Fruit fly (Drosophila melanogaster) whole organism, embryonic: ENCODE results near the gene NK7.1.

ENCODE experiments used
- Antp ChIP-seq: fragments of 200-800 bp; sonication (Bioruptor generic); optimal IDR thresholded peaks from 3 replicates; lab custom pipeline; 2016; ENCODE audit warnings: missing biosample characterization, missing genetic modification characterization
- Awh ChIP-seq: fragments of 200-800 bp; sonication (Bioruptor generic); IDR thresholded peaks from 2 replicates; pipeline ENCODE4, ENCODE4 v1.3.6; 2022; ENCODE audit warnings: missing biosample characterization, missing genetic modification characterization
- Bgb ChIP-seq: fragments of 200-800 bp; sonication (Bioruptor generic); IDR thresholded peaks from 2 replicates; pipeline ENCODE4 v1.3.6; 2022; ENCODE audit warnings: missing biosample characterization, missing genetic modification characterization; ENCODE audit not compliant: partially characterized antibody
- BtbVII ChIP-seq: fragments of 200-800 bp; sonication (Bioruptor generic); optimal IDR thresholded peaks from 3 replicates; lab custom pipeline; 2017; ENCODE audit warnings: missing biosample characterization, mild to moderate bottlenecking, missing genetic modification characterization
- CG10431 ChIP-seq: fragments of 200-800 bp; sonication (Bioruptor generic); optimal IDR thresholded peaks from 3 replicates; lab custom pipeline; 2018; ENCODE audit warnings: missing biosample characterization, mild to moderate bottlenecking, missing genetic modification characterization
- CG11456 ChIP-seq: fragments of 200-800 bp; sonication (Bioruptor generic); IDR thresholded peaks from 3 replicates; pipeline ENCODE4 v1.3.6; 2022; ENCODE audit warnings: missing biosample characterization, missing genetic modification characterization
- CG11560 ChIP-seq: fragments of 200-800 bp; sonication (Bioruptor generic); IDR thresholded peaks from 3 replicates; pipeline ENCODE4 v1.3.6; 2022; ENCODE audit warnings: missing biosample characterization, missing genetic modification characterization
- CG12155 ChIP-seq: fragments of 200-800 bp; sonication (Bioruptor generic); optimal IDR thresholded peaks from 3 replicates; lab custom pipeline; 2016; ENCODE audit warnings: missing biosample characterization, missing genetic modification characterization
- CG13424 ChIP-seq: fragments of 200-800 bp; sonication (Bioruptor generic); optimal IDR thresholded peaks from 2 replicates; lab custom pipeline; 2019; ENCODE audit warnings: missing biosample characterization, mild to moderate bottlenecking, missing genetic modification characterization, moderate library complexity
- CG14667 ChIP-seq: fragments of 200-800 bp; sonication (Bioruptor generic); IDR thresholded peaks from 2 replicates; pipeline ENCODE4 v1.3.6; 2022; ENCODE audit warnings: missing biosample characterization, missing genetic modification characterization
- CG15269 ChIP-seq: fragments of 200-800 bp; sonication (Bioruptor generic); optimal IDR thresholded peaks from 2 replicates; lab custom pipeline; 2018; ENCODE audit warnings: missing biosample characterization, mild to moderate bottlenecking, missing genetic modification characterization, moderate library complexity
- CG1603 ChIP-seq: fragments of 200-800 bp; sonication (Bioruptor generic); optimal IDR thresholded peaks from 2 replicates; lab custom pipeline; 2019; ENCODE audit warnings: missing biosample characterization, mild to moderate bottlenecking, missing genetic modification characterization, moderate library complexity
- CG17359 ChIP-seq: fragments of 200-800 bp; sonication (Bioruptor generic); optimal IDR thresholded peaks from 3 replicates; lab custom pipeline; 2018; ENCODE audit warnings: missing biosample characterization, mild to moderate bottlenecking, missing genetic modification characterization, moderate library complexity
- CG17912 ChIP-seq: fragments of 200-800 bp; sonication (Bioruptor generic); optimal IDR thresholded peaks from 2 replicates; lab custom pipeline; 2018; ENCODE audit warnings: missing biosample characterization, mild to moderate bottlenecking, missing genetic modification characterization
- CG2120 ChIP-seq: fragments of 200-800 bp; sonication (Bioruptor generic); optimal IDR thresholded peaks from 3 replicates; lab custom pipeline; 2016; ENCODE audit warnings: missing biosample characterization, missing genetic modification characterization
- CG31388 ChIP-seq: fragments of 200-800 bp; sonication (Bioruptor generic); optimal IDR thresholded peaks from 2 replicates; lab custom pipeline; 2016; ENCODE audit warnings: missing biosample characterization, missing genetic modification characterization
- CG3847 ChIP-seq: fragments of 200-800 bp; sonication (Bioruptor generic); IDR thresholded peaks from 2 replicates; pipeline ENCODE4 v1.3.6; 2022; ENCODE audit warnings: missing biosample characterization, missing genetic modification characterization
- CG6654 ChIP-seq: fragments of 200-800 bp; sonication (Bioruptor generic); optimal IDR thresholded peaks from 2 replicates; lab custom pipeline; 2017; ENCODE audit warnings: missing biosample characterization, mild to moderate bottlenecking, missing genetic modification characterization
- CG7963 ChIP-seq: fragments of 200-800 bp; sonication (Bioruptor generic); IDR thresholded peaks from 3 replicates; pipeline ENCODE4 v1.3.6; 2022; ENCODE audit warnings: missing biosample characterization, missing genetic modification characterization; ENCODE audit not compliant: partially characterized antibody
- CG9609 ChIP-seq: fragments of 200-800 bp; sonication (Bioruptor generic); optimal IDR thresholded peaks from 3 replicates; lab custom pipeline; 2016; ENCODE audit warnings: missing biosample characterization, missing genetic modification characterization
- Chrac-16 ChIP-seq: fragments of 200-800 bp; sonication (Bioruptor generic); optimal IDR thresholded peaks from 3 replicates; lab custom pipeline; 2016; ENCODE audit warnings: missing biosample characterization, missing genetic modification characterization
- HLH54F ChIP-seq: fragments of 200-800 bp; sonication (Bioruptor generic); optimal IDR thresholded peaks from 3 replicates; lab custom pipeline; 2016; ENCODE audit warnings: missing biosample characterization, missing genetic modification characterization
- Kr ChIP-seq: fragments of 200-800 bp; sonication (Bioruptor generic); optimal IDR thresholded peaks from 2 replicates; lab custom pipeline; 2017; ENCODE audit warnings: missing biosample characterization, mild to moderate bottlenecking, missing genetic modification characterization
- Pdp1 ChIP-seq, 2 experiments: fragments of 200-800 bp; sonication (Bioruptor generic); optimal IDR thresholded peaks; 3 replicates each; lab custom pipeline; 2016; ENCODE audit warnings: missing biosample characterization in 2 of 2, missing genetic modification characterization in 2 of 2, mild to moderate bottlenecking in 1 of 2, moderate library complexity in 1 of 2
- TFAM ChIP-seq: fragments of 200-800 bp; sonication (Bioruptor generic); optimal IDR thresholded peaks from 2 replicates; lab custom pipeline; 2017; ENCODE audit warnings: missing biosample characterization, missing genetic modification characterization, inconsistent platforms
- Taf1 ChIP-seq: fragments of 200-800 bp; sonication (Bioruptor generic); IDR thresholded peaks from 2 replicates; pipeline ENCODE4 v1.3.6; 2022; ENCODE audit warnings: missing biosample characterization, missing genetic modification characterization
- Usf ChIP-seq: fragments of 200-800 bp; sonication (Bioruptor generic); optimal IDR thresholded peaks from 2 replicates; lab custom pipeline; 2017; ENCODE audit warnings: missing genotype, missing biosample characterization, missing genetic modification characterization
- ac ChIP-seq: fragments of 200-800 bp; sonication (Bioruptor generic); optimal IDR thresholded peaks from 3 replicates; lab custom pipeline; 2017; ENCODE audit warnings: missing biosample characterization, mild to moderate bottlenecking, missing genetic modification characterization
- bowl ChIP-seq: fragments of 200-800 bp; sonication (Bioruptor generic); IDR thresholded peaks from 2 replicates; pipeline ENCODE4 v1.3.6; 2022; ENCODE audit warnings: missing biosample characterization, missing genetic modification characterization
- btn ChIP-seq: fragments of 200-800 bp; sonication (Bioruptor generic); optimal IDR thresholded peaks from 2 replicates; lab custom pipeline; 2016; ENCODE audit warnings: missing biosample characterization, missing genetic modification characterization
- chm ChIP-seq: fragments of 200-800 bp; sonication (Bioruptor generic); IDR thresholded peaks from 2 replicates; pipeline ENCODE4 v1.3.6; 2022; ENCODE audit warnings: missing biosample characterization, missing genetic modification characterization
- ci ChIP-seq: fragments of 200-800 bp; sonication (Bioruptor generic); IDR thresholded peaks from 3 replicates; pipeline ENCODE4 v1.3.6; 2022; ENCODE audit warnings: missing biosample characterization, missing genetic modification characterization
- croc ChIP-seq: fragments of 200-800 bp; sonication (Bioruptor generic); conservative IDR thresholded peaks from 3 replicates; pipeline ENCODE4 v1.3.6; 2022; ENCODE audit warnings: missing biosample characterization, missing genetic modification characterization
- crol ChIP-seq: fragments of 200-800 bp; sonication (Bioruptor generic); IDR thresholded peaks from 2 replicates; pipeline ENCODE4 v1.3.6; 2022; ENCODE audit warnings: missing biosample characterization, missing genetic modification characterization
- crp ChIP-seq, 2 experiments: fragments of 200-800 bp; sonication (Bioruptor generic); optimal IDR thresholded peaks; 2 replicates in 1 of 2; 3 replicates in 1 of 2; lab custom pipeline; 2017; ENCODE audit warnings: missing biosample characterization in 2 of 2, missing genetic modification characterization in 2 of 2, mild to moderate bottlenecking in 1 of 2, moderate library complexity in 1 of 2
- eve ChIP-seq, 2 experiments: fragments of >200 bp; optimal IDR thresholded peaks; 2 replicates each; lab custom pipeline; 2017; ENCODE audit warnings: missing biosample characterization in 2 of 2, missing genetic modification characterization in 2 of 2
- fd3F ChIP-seq: fragments of 200-800 bp; sonication (Bioruptor generic); optimal IDR thresholded peaks from 2 replicates; lab custom pipeline; 2018; ENCODE audit warnings: missing biosample characterization, mild to moderate bottlenecking, missing genetic modification characterization, moderate library complexity
- gcm ChIP-seq: fragments of 200-800 bp; sonication (Bioruptor generic); optimal IDR thresholded peaks from 2 replicates; lab custom pipeline; 2019; ENCODE audit warnings: missing biosample characterization, mild to moderate bottlenecking, missing genetic modification characterization, moderate library complexity
- jigr1 ChIP-seq: fragments of 200-800 bp; sonication (Bioruptor generic); IDR thresholded peaks from 3 replicates; pipeline ENCODE4 v1.3.6; 2022; ENCODE audit warnings: missing biosample characterization, missing genetic modification characterization
- lab ChIP-seq: fragments of 200-800 bp; sonication (Bioruptor generic); optimal IDR thresholded peaks from 3 replicates; lab custom pipeline; 2017; ENCODE audit warnings: missing biosample characterization, missing genetic modification characterization, mild to moderate bottlenecking, moderate library complexity, missing genetic modification reagents
- lbe ChIP-seq: fragments of 200-800 bp; sonication (Bioruptor generic); optimal IDR thresholded peaks from 2 replicates; lab custom pipeline; 2016; ENCODE audit warnings: missing biosample characterization, mild to moderate bottlenecking, missing genetic modification characterization
- nmo ChIP-seq: fragments of 200-800 bp; sonication (Bioruptor generic); optimal IDR thresholded peaks from 2 replicates; lab custom pipeline; 2018; ENCODE audit warnings: missing biosample characterization, mild to moderate bottlenecking, missing genetic modification characterization, moderate library complexity
- otp ChIP-seq: fragments of 200-800 bp; sonication (Bioruptor generic); IDR thresholded peaks from 3 replicates; pipeline ENCODE4, ENCODE4 v1.3.6; 2022; ENCODE audit warnings: missing biosample characterization, missing genetic modification characterization
- prd ChIP-seq, 3 experiments: fragments of >200 bp in 2 of 3; fragments of 200-800 bp in 1 of 3; sonication (Bioruptor generic) in 1 of 3; optimal IDR thresholded peaks in 2 of 3; IDR thresholded peaks in 1 of 3; 2 replicates in 2 of 3; 3 replicates in 1 of 3; pipeline versions ENCODE4 v1.3.6 to Lab custom; 2017 to 2022; ENCODE audit warnings: missing biosample characterization in 1 of 3, missing genetic modification characterization in 1 of 3
- pros ChIP-seq: fragments of 200-800 bp; sonication (Bioruptor generic); optimal IDR thresholded peaks from 3 replicates; lab custom pipeline; 2019; ENCODE audit warnings: missing biosample characterization, mild to moderate bottlenecking, missing genetic modification characterization, moderate library complexity
- sob ChIP-seq: fragments of 200-800 bp; sonication (Bioruptor generic); IDR thresholded peaks from 2 replicates; pipeline ENCODE4 v1.3.6; 2022; ENCODE audit warnings: missing biosample characterization, missing genetic modification characterization
- usp ChIP-seq: fragments of >200 bp; optimal IDR thresholded peaks from 2 replicates; lab custom pipeline; 2017; ENCODE audit warnings: missing biosample characterization, missing genetic modification characterization
- zen ChIP-seq: fragments of 200-800 bp; sonication (Bioruptor generic); optimal IDR thresholded peaks from 3 replicates; lab custom pipeline; 2018; ENCODE audit warnings: missing biosample characterization, mild to moderate bottlenecking, missing genetic modification characterization, moderate library complexity

NK7.1 gene

DNA sequence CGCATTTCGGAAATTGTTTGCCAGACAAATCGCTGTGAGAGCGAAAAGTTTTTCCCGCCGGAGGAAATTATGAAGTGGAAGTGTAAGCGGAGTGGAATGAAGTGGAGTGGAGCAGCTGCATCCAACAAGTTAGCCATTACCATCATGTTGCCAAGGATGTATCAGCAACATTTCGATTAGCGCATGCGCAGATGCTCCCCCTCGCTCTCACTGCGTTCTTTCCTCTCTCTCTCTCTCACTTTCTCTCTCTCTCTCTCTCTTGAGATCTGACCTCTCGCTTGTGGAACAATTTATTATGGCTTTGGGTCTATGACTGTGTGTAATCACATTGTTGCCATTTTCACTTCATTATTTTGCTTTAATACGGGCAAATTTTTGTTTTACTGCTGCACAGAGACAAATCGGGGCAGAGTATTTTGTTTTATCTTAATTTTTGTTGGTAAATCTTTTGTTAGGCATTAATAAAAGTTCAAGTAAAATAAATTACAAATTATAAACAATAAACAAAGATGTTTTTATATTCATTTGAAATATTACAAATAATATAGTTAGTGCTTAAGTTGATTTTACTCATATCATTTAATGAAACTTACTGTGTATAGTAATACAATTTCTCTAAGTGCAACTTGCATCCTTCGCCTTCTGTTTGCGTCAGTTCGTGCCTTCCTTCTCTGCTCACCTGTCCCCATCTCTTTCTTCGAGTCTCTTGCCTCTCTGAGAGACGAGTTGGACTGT is 9.7 kb upstream of the NK7.1 start (continued):
- TF ChIP-seq CG17359 (peak; percentile 85), pros (GFP tag; lab: Kevin White, UChicago) (no peak), CG12155 (GFP tag; lab: Kevin White, UChicago) (peak; percentile 71), CG2120 (GFP tag; lab: Kevin White, UChicago) (peak; percentile 71), croc (GFP tag; lab: Robert Waterston, UW) (peak; percentile 62), Bgb (GFP tag; lab: Robert Waterston, UW) (no peak), prd (optimal IDR thresholded peaks at IDR 0.05; lab: Kevin White, UChicago) (no peak), prd (GFP tag; IDR thresholded peaks at IDR 0.05; lab: Robert Waterston, UW) (peak; percentile 69), nmo (GFP tag; lab: Kevin White, UChicago) (peak; percentile 87), Awh (GFP tag; lab: Robert Waterston, UW) (peak; percentile 66; the same call in 1 of the 2 replicates), chm (no peak; the same call in 1 of the 2 replicates), Pdp1 (GFP tag; optimal IDR thresholded peaks at IDR 0.05; lab: Kevin White, UChicago) (peak in 1 of 2 experiments; percentile 38), Usf (GFP tag; lab: Kevin White, UChicago) (peak; percentile 14), fd3F (GFP tag; lab: Kevin White, UChicago) (peak; percentile 69), CG11560 (tag; lab: Robert Waterston, UW) (no peak), otp (GFP tag; lab: Robert Waterston, UW) (no peak), Taf1 (0 out of 2 replicates have a peak, but pooled peaks have one; percentile 8), btn (no peak), gcm (GFP tag; lab: Kevin White, UChicago) (peak; percentile 83), CG13424 (tag; lab: Kevin White, UChicago) (peak; percentile 86), lbe (GFP tag; lab: Kevin White, UChicago) (peak; percentile 36), Antp (no peak), sob (peak; percentile 58), CG10431 (GFP tag; lab: Kevin White, UChicago) (peak; percentile 26), CG31388 (GFP tag; lab: Kevin White, UChicago) (no peak), usp (GFP tag; lab: Kevin White, UChicago) (no peak), ci (GFP tag; lab: Robert Waterston, UW) (no peak), CG15269 (tag; lab: Kevin White, UChicago) (peak; percentile 86), Kr (GFP tag; lab: Kevin White, UChicago) (no peak), Chrac-16 (GFP tag; lab: Kevin White, UChicago) (peak; percentile 68), CG6654 (GFP tag; lab: Kevin White, UChicago) (peak; percentile 23), CG11456 (GFP tag; lab: Robert Waterston, UW) (no peak), crp (GFP tag; optimal IDR thresholded peaks at IDR 0.05; lab: Kevin White, UChicago) (peak in 1 of 2 experiments; percentile 22), CG1603 (no peak), CG9609 (GFP tag; lab: Kevin White, UChicago) (no peak), CG17912 (GFP tag; lab: Kevin White, UChicago) (no peak), ac (GFP tag; lab: Kevin White, UChicago) (no peak), lab (GFP tag; lab: Kevin White, UChicago) (peak; percentile 92), crol (GFP tag; lab: Robert Waterston, UW) (peak; percentile 31; the same call in 1 of the 2 replicates), bowl (GFP tag; lab: Robert Waterston, UW) (0 out of 2 replicates have a peak, but pooled peaks have one; percentile 26), zen (tag; lab: Kevin White, UChicago) (peak; percentile 62), jigr1 (GFP tag; lab: Robert Waterston, UW) (no peak), HLH54F (GFP tag; lab: Kevin White, UChicago) (no peak), BtbVII (GFP tag; lab: Kevin White, UChicago) (peak; percentile 79), eve (GFP tag; optimal IDR thresholded peaks at IDR 0.05; lab: Kevin White, UChicago) (peak in 1 of 2 experiments; percentile 92), CG14667 (peak; percentile 40; the same call in 1 of the 2 replicates), CG7963 (GFP tag; lab: Robert Waterston, UW) (no peak), CG3847 (GFP tag; lab: Robert Waterston, UW) (peak; percentile 61), TFAM (GFP tag; lab: Kevin White, UChicago) (no peak)
